Worm (Caenorhabditis elegans) whole organism, early embryonic: ENCODE data around the gene ZK105.1.

Experiments used
- B0310.2 ChIP-seq: sonication (generic microtip); optimal IDR thresholded peaks from 2 replicates; lab custom pipeline; 2016; ENCODE audit warnings: mild to moderate bottlenecking, missing genetic modification characterization, missing compliant biosample characterization
- F13C5.2 ChIP-seq: sonication (generic microtip); optimal IDR thresholded peaks from 2 replicates; lab custom pipeline; 2017; ENCODE audit warnings: mild to moderate bottlenecking, missing genetic modification characterization, inconsistent platforms, missing compliant biosample characterization
- ama-1 ChIP-seq: fragments of 150-350 bp; optimal IDR thresholded peaks from 2 replicates; lab custom pipeline; 2014
- ceh-13 ChIP-seq: fragments of 200-800 bp; sonication (Bioruptor generic); optimal IDR thresholded peaks from 2 replicates; lab custom pipeline; 2018; ENCODE audit warnings: mild to moderate bottlenecking, missing genetic modification characterization, missing compliant biosample characterization
- ceh-36 ChIP-seq: sonication (generic microtip); optimal IDR thresholded peaks from 2 replicates; lab custom pipeline; 2016; ENCODE audit warnings: missing genetic modification characterization, inconsistent platforms, missing compliant biosample characterization
- flt-1 ChIP-seq: fragments of 200-800 bp; sonication (Bioruptor generic); IDR thresholded peaks from 2 replicates; pipeline ENCODE4 v1.3.6; 2022; ENCODE audit warnings: missing genetic modification characterization, missing compliant biosample characterization
- hmbx-1 ChIP-seq: sonication (generic microtip); optimal IDR thresholded peaks from 2 replicates; lab custom pipeline; 2016; ENCODE audit warnings: mild to moderate bottlenecking, missing genetic modification characterization, missing compliant biosample characterization
- hmg-4 ChIP-seq: fragments of 200-800 bp; sonication (Bioruptor generic); optimal IDR thresholded peaks from 2 replicates; lab custom pipeline; 2018; ENCODE audit warnings: mild to moderate bottlenecking, missing genetic modification characterization, missing compliant biosample characterization
- pes-1 ChIP-seq: fragments of 200-800 bp; sonication (Bioruptor generic); IDR thresholded peaks from 2 replicates; pipeline ENCODE4 v1.3.6; 2022; ENCODE audit warnings: missing genetic modification reagents, missing genetic modification characterization, missing compliant biosample characterization
- scrt-1 ChIP-seq: fragments of 200-800 bp; sonication (Bioruptor generic); IDR thresholded peaks from 2 replicates; pipeline ENCODE4 v1.3.6; 2022; ENCODE audit warnings: missing genetic modification characterization, missing compliant biosample characterization
- sea-1 ChIP-seq: fragments of 200-800 bp; sonication (Bioruptor generic); conservative IDR thresholded peaks from 2 replicates; pipeline ENCODE4 v1.3.6; 2022; ENCODE audit warnings: missing genetic modification characterization, missing compliant biosample characterization
- tbx-11 ChIP-seq: fragments of 200-800 bp; sonication (Bioruptor generic); IDR thresholded peaks from 2 replicates; pipeline ENCODE4 v1.3.6; 2022; ENCODE audit warnings: missing genetic modification characterization, missing compliant biosample characterization
- tbx-37 ChIP-seq: fragments of 200-800 bp; sonication (Bioruptor generic); conservative IDR thresholded peaks from 2 replicates; pipeline ENCODE4 v1.3.6; 2022; ENCODE audit warnings: missing genetic modification reagents, missing genetic modification characterization, missing compliant biosample characterization
- tra-4 ChIP-seq: sonication (generic microtip); optimal IDR thresholded peaks from 2 replicates; lab custom pipeline; 2017; ENCODE audit warnings: missing genetic modification characterization, missing compliant biosample characterization

DNA sequence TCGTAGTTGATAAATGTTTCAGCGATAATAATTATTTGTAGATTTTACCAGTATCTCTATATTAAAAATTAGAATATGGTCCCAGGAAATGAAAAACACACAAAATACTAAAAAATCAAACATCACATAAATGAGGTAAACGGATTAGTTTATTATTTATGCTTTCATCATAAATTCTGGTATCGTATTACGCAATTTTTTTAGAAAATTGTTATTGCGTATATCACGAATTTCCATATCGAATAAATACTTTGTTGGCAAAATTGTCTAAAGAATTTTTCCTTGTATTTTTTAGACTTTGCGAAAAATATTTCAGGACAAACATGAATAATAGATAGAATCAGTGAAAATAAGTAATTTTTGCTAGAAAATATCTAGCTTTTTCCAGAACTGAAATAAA lies 12.4 kb downstream of the ZK105.1 start:
- TF ChIP-seq tbx-11 (GFP tag; lab: Robert Waterston, UW) (no peak), flt-1 (GFP tag; lab: Robert Waterston, UW) (no peak), B0310.2 (no peak), ama-1 (no peak), F13C5.2 (tag; lab: Kevin White, UChicago) (no peak), ceh-36 (no peak), hmbx-1 (tag; lab: Kevin White, UChicago) (no peak), tbx-37 (GFP tag; lab: Robert Waterston, UW) (no peak), pes-1 (no peak), hmg-4 (GFP tag; lab: Kevin White, UChicago) (no peak), sea-1 (GFP tag; lab: Robert Waterston, UW) (no peak), tra-4 (tag; lab: Kevin White, UChicago) (no peak), scrt-1 (no peak), ceh-13 (GFP tag; lab: Kevin White, UChicago) (no peak)
